Worm (Caenorhabditis elegans): Measurements from ENCODE around the gene T03G6.7.
A peak's percentile ranks its signal among the peaks of the same experiment; 100 is the strongest.

The T03G6.7 gene

DNA sequence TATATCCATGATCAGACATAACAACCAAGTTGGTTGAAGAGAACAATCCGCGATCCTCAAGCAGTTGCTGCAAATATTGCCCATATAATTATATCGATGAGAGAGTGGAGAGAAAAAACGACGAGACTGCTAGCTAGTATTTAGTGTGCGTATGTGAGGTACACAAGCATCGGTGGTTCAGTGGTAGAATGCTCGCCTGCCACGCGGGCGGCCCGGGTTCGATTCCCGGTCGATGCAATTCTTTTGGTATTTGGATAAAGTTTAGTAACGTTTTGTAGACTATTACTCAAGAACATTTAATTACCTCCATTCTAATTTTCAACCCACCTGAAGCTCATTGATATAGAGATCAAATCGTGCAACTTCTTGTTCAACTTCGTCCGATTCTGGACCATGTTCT lies 19.2 kb downstream of the T03G6.7 start (continued):
- TF ChIP-seq hlh-8 (tag; optimal IDR thresholded peaks at IDR 0.05) (no peak), ceh-45 (GFP tag; IDR thresholded peaks at IDR 0.05) (peak; percentile 79), pat-9 (tag; optimal IDR thresholded peaks at IDR 0.05) (peak; percentile 80), fkh-10 (GFP tag; optimal IDR thresholded peaks at IDR 0.05) (no peak), F13H6.1 (tag; optimal IDR thresholded peaks at IDR 0.05) (peak; percentile 24), ceh-14 (tag; optimal IDR thresholded peaks at IDR 0.05) (peak; percentile 46), ceh-30 (tag; optimal IDR thresholded peaks at IDR 0.05) (no peak), lim-6 (tag; optimal IDR thresholded peaks at IDR 0.05) (no peak), tbx-2 (tag; optimal IDR thresholded peaks at IDR 0.05) (peak; percentile 78), ttx-3 (tag; optimal IDR thresholded peaks at IDR 0.05) (peak; percentile 77), Y22D7AL.16 (tag; optimal IDR thresholded peaks at IDR 0.05) (peak; percentile 79), odd-2 (tag; optimal IDR thresholded peaks at IDR 0.05) (peak; percentile 33), unc-86 (tag; optimal IDR thresholded peaks at IDR 0.05) (peak; percentile 86), unc-42 (tag; optimal IDR thresholded peaks at IDR 0.05) (peak; percentile 16), sdc-2 (tag; optimal IDR thresholded peaks at IDR 0.05) (peak; percentile 93), C38D4.7 (GFP tag; optimal IDR thresholded peaks at IDR 0.05) (peak; percentile 76)

DNA sequence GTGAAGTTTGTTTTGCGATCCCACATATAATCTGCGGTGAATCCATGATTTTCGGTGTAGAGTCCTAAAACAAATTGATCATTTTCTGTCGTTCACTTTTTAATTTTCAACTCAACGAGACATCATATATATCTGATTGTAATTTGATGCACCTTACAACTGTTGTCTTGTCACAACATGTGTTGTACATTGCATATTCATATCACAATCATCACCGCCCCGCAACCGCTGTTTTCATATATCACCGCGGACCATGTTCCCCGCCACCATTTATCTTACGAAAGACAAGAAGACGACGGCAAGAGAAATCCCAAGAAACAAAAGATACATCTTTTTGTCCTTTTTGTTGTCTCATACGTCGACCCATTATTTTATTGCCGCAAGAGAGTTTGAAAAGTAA lies 20.3 kb downstream of the T03G6.7 start:
- no peak for TF ChIP-seq hlh-6 (tag; optimal IDR thresholded peaks at IDR 0.05)
- no peak for TF ChIP-seq ceh-34 (tag; optimal IDR thresholded peaks at IDR 0.05)
- TF ChIP-seq unc-42 (tag; optimal IDR thresholded peaks at IDR 0.05), result no peak
- TF ChIP-seq C08G9.2 (tag; optimal IDR thresholded peaks at IDR 0.05), result no peak
- peak; percentile 78 for TF ChIP-seq unc-55 (GFP tag; optimal IDR thresholded peaks at IDR 0.05)
- no peak for TF ChIP-seq pha-2 (tag; optimal IDR thresholded peaks at IDR 0.05)

DNA sequence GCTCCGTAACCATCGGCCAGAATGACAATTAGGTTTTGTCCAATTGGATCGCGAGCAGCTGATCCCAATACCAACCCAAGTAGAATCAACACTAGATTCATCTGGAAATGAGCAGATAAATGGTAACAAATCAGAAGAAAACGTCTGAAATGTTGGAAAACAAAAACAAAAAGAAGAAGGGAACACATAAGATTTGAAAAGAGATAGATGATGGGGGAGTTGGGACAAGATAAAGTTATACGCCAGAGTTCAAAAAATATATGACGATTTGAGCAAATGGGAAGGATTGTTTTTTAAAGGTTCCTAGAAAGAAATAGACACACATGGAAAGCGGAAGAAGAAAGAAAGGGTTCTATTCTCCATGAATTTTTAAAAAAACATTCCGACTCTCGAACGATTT lies 21.8 kb downstream of the T03G6.7 start, which contains the start of gene T03G6.3:
T03G6.3 (minus strand) TSS at position 101 of the 400 bp plus-strand sequence.
- TF ChIP-seq unc-3 (GFP tag; conservative IDR thresholded peaks at IDR 0.05) (no peak), unc-3 (tag; optimal IDR thresholded peaks at IDR 0.05) (no peak), ceh-2 (tag; optimal IDR thresholded peaks at IDR 0.05) (no peak), pat-9 (tag; optimal IDR thresholded peaks at IDR 0.05) (no peak), ztf-16 (tag; optimal IDR thresholded peaks at IDR 0.05) (no peak), ceh-34 (tag; optimal IDR thresholded peaks at IDR 0.05) (no peak), hlh-13 (GFP tag; optimal IDR thresholded peaks at IDR 0.05) (no peak), ceh-24 (tag; optimal IDR thresholded peaks at IDR 0.05) (no peak), nhr-11 (tag; optimal IDR thresholded peaks at IDR 0.05) (no peak), pros-1 (tag; optimal IDR thresholded peaks at IDR 0.05) (no peak), T23F11.4 (GFP tag; optimal IDR thresholded peaks at IDR 0.05) (no peak), pag-3 (tag; optimal IDR thresholded peaks at IDR 0.05; ENCODE audit: borderline replicate concordance) (no peak), fkh-10 (GFP tag; optimal IDR thresholded peaks at IDR 0.05) (no peak), madf-2 (tag; optimal IDR thresholded peaks at IDR 0.05) (no peak), K02D7.2 (tag; optimal IDR thresholded peaks at IDR 0.05) (no peak), hlh-8 (tag; optimal IDR thresholded peaks at IDR 0.05) (no peak)

DNA sequence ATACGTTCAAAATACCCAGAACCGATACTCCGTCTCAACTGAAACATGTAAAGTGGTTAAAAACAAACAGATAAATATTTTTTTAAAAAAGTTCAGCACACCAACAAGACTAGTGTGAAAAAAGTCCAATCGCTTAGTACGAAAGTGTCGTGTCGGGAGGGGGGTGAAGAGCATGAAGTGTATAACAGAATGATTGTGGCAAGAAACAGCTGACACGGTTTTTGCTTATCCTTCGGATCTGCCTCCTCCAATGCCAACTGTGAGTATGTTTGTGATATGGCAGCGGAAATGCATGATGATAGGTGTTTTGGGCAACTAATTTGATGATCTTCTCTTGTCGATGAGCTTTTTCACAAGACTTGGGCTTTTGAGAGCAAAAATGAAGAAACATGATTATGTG lies 26.4 kb downstream of the T03G6.7 start:
- TF ChIP-seq syd-9 (tag; optimal IDR thresholded peaks at IDR 0.05), result no peak
- TF ChIP-seq ets-4 (tag; optimal IDR thresholded peaks at IDR 0.05), result no peak
- no peak for TF ChIP-seq dmd-4 (tag; optimal IDR thresholded peaks at IDR 0.05; ENCODE audit: borderline replicate concordance)
- no peak for TF ChIP-seq npax-4 (tag; optimal IDR thresholded peaks at IDR 0.05)
- no peak for TF ChIP-seq elt-4 (tag; optimal IDR thresholded peaks at IDR 0.05)
- no peak for TF ChIP-seq hlh-6 (tag; optimal IDR thresholded peaks at IDR 0.05)
- no peak for TF ChIP-seq ceh-22 (tag; optimal IDR thresholded peaks at IDR 0.05)
- TF ChIP-seq ceh-18 (tag; optimal IDR thresholded peaks at IDR 0.05), result peak; percentile 39

All from whole organism, late embryonic.